Worm (Caenorhabditis elegans) whole organism, L4 larva: Measurements from ENCODE around the gene F36D4.1.

Experiments used
- R02D3.7 ChIP-seq: fragments of 150-350 bp; sonication (generic microtip); optimal IDR thresholded peaks from 3 replicates; lab custom pipeline; 2014; ENCODE audit warnings: missing biosample characterization, missing genetic modification characterization
- ceh-20 ChIP-seq: fragments of 200-800 bp; sonication (Bioruptor generic); IDR thresholded peaks from 2 replicates; pipeline ENCODE4 v1.3.6; 2022; ENCODE audit warnings: missing genetic modification reagents, missing genetic modification characterization, missing compliant biosample characterization
- ceh-28 ChIP-seq: fragments of 150-350 bp; optimal IDR thresholded peaks from 2 replicates; lab custom pipeline; 2014; ENCODE audit warnings: missing biosample characterization, missing genetic modification reagents, missing genetic modification characterization
- jun-1 ChIP-seq: fragments of 150-350 bp; optimal IDR thresholded peaks from 2 replicates; lab custom pipeline; 2014; ENCODE audit warnings: missing biosample characterization, missing genetic modification reagents, missing genetic modification characterization
- mdl-1 ChIP-seq, 2 experiments: fragments of 150-350 bp in 1 of 2; sonication (generic microtip) in 1 of 2; optimal IDR thresholded peaks; 2 replicates each; lab custom pipeline; 2014 to 2017; ENCODE audit warnings: missing biosample characterization in 2 of 2, missing genetic modification characterization in 2 of 2
- nhr-237 ChIP-seq: sonication (generic microtip); optimal IDR thresholded peaks from 2 replicates; lab custom pipeline; 2017; ENCODE audit warnings: missing biosample characterization, missing genetic modification characterization
- unc-130 ChIP-seq: sonication (generic microtip); optimal IDR thresholded peaks from 2 replicates; lab custom pipeline; 2016; ENCODE audit warnings: missing genetic modification reagents, missing genetic modification characterization, missing compliant biosample characterization
- ztf-7 ChIP-seq: fragments of 150-350 bp; optimal IDR thresholded peaks from 2 replicates; lab custom pipeline; 2014; ENCODE audit warnings: missing biosample characterization, missing genetic modification characterization

- TF ChIP-seq mdl-1 (tag; optimal IDR thresholded peaks at IDR 0.05; lab: Kevin White, UChicago) (no peak), unc-130 (GFP tag; lab: Kevin White, UChicago) (no peak), ztf-7 (tag; lab: Kevin White, UChicago) (no peak), jun-1 (tag; lab: Kevin White, UChicago) (no peak), ceh-28 (no peak), ceh-20 (no peak), R02D3.7 (tag; lab: Kevin White, UChicago) (no peak), nhr-237 (no peak)
These were observed at the start of gene F36D4.1 for ce11 chrV:9416624-9417023.
